Worm (Caenorhabditis elegans) whole organism, L3 larva: ENCODE measurements around the gene K03B4.6.

Experiments used
- ZK546.5 ChIP-seq: sonication (generic microtip); optimal IDR thresholded peaks from 2 replicates; lab custom pipeline; 2017; ENCODE audit warnings: missing biosample characterization, missing genetic modification characterization
- elt-1 ChIP-seq: fragments of 150-350 bp; optimal IDR thresholded peaks from 2 replicates; lab custom pipeline; 2014; ENCODE audit warnings: missing biosample characterization, missing genetic modification characterization
- elt-3 ChIP-seq, 3 experiments: fragments of 150-350 bp in 1 of 3; sonication (generic microtip) in 2 of 3; optimal IDR thresholded peaks; 2 replicates in 2 of 3; 4 replicates in 1 of 3; lab custom pipeline; 2014 to 2017; ENCODE audit warnings: missing biosample characterization in 3 of 3, missing genetic modification characterization in 3 of 3
- mdl-1 ChIP-seq: fragments of 150-350 bp; optimal IDR thresholded peaks from 2 replicates; lab custom pipeline; 2014; ENCODE audit warnings: missing biosample characterization, missing genetic modification characterization

DNA sequence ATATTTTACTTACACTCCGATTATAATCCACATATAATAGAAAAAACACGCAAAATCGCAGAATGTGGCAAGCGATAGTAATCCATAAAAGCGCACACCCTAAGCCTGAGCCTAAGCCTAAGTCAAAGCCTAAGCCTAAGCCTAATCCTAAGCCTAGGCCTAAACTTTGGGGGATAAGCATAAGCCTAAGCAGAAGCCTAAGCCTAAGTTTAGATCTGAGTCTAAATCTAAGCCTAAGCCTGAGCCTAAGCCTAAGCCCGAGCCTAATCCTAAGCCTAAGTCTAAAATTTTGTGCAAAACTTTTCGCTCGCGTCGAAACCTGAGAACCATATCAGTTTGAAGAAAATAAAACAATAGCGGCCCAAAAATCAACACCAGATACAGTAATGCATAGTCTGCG is 8.1 kb upstream of the K03B4.6 start:
- TF ChIP-seq mdl-1 (tag; lab: Kevin White, UChicago) (no peak), ZK546.5 (no peak), elt-1 (no peak), elt-3 (tag; optimal IDR thresholded peaks at IDR 0.05; lab: Kevin White, UChicago) (no peak)
